Worm (Caenorhabditis elegans) whole organism, midembryonic: ENCODE results near the gene nft-1.

Experiments
- cog-1 ChIP-seq: sonication (generic microtip); optimal IDR thresholded peaks from 2 replicates; lab custom pipeline; 2016; ENCODE audit warnings: missing genetic modification characterization, missing compliant biosample characterization
- flt-1 ChIP-seq: fragments of 200-800 bp; sonication (Bioruptor generic); IDR thresholded peaks from 2 replicates; pipeline ENCODE4 v1.3.6; 2022; ENCODE audit warnings: missing genetic modification characterization, missing compliant biosample characterization
- klf-2 ChIP-seq: fragments of 200-800 bp; sonication (Bioruptor generic); conservative IDR thresholded peaks from 2 replicates; pipeline ENCODE4 v1.3.6; 2022; ENCODE audit warnings: missing genetic modification reagents, missing genetic modification characterization, missing compliant biosample characterization
- ref-1 ChIP-seq: fragments of 200-800 bp; sonication (Bioruptor generic); conservative IDR thresholded peaks from 2 replicates; pipeline ENCODE4 v1.3.6; 2022; ENCODE audit warnings: missing genetic modification reagents, missing genetic modification characterization, missing compliant biosample characterization
- tab-1 ChIP-seq: fragments of 200-800 bp; sonication (Bioruptor generic); IDR thresholded peaks from 2 replicates; pipeline ENCODE4 v1.3.6; 2022; ENCODE audit warnings: missing genetic modification characterization, missing compliant biosample characterization
- ztf-23 ChIP-seq: fragments of 200-800 bp; sonication (Bioruptor generic); IDR thresholded peaks from 2 replicates; pipeline ENCODE4 v1.3.6; 2022; ENCODE audit warnings: missing genetic modification reagents, missing genetic modification characterization, missing compliant biosample characterization
- ztf-29 ChIP-seq: fragments of 200-800 bp; sonication (Bioruptor generic); IDR thresholded peaks from 2 replicates; pipeline ENCODE4 v1.3.6; 2022; ENCODE audit warnings: missing genetic modification reagents, missing genetic modification characterization, missing compliant biosample characterization

ce11 chrIII:11971342-11971741 lies 47.7 kb downstream of the nft-1 start, which contains the start of gene Y56A3A.28:
- TF ChIP-seq ztf-23 (GFP tag; lab: Robert Waterston, UW) (no peak), ztf-29 (GFP tag; lab: Robert Waterston, UW) (no peak), tab-1 (no peak), cog-1 (no peak), flt-1 (no peak), klf-2 (GFP tag; lab: Robert Waterston, UW) (no peak), ref-1 (GFP tag; lab: Robert Waterston, UW) (no peak)
